Worm (Caenorhabditis elegans): ENCODE data around the gene C03A3.3.

The C03A3.3 gene

DNA sequence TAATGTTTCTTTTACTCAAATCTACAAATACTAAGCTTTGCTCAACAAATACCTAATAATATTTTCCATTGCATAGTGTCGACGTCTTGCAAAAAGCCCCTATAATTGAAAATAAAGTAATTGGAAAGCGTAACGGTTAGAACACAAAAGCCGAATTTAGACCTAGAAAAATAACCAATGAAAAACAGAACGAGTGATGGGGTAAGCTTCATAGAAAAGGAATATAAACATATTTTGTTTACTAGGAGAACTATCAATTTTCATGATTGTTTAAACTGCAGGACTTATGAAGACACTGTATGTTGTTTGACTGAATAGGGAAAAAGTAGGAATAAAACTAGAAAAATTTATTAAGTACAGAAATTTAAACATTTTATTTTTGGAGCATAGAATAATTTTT, 17.4 kb upstream of the C03A3.3 start, which contains the start of gene F38B2.3:
TSS of gene F38B2.3 (minus strand) at position 101 of the 400 bp plus-strand sequence.
- TF ChIP-seq hmg-20 (GFP tag; IDR thresholded peaks at IDR 0.05) = no peak

DNA sequence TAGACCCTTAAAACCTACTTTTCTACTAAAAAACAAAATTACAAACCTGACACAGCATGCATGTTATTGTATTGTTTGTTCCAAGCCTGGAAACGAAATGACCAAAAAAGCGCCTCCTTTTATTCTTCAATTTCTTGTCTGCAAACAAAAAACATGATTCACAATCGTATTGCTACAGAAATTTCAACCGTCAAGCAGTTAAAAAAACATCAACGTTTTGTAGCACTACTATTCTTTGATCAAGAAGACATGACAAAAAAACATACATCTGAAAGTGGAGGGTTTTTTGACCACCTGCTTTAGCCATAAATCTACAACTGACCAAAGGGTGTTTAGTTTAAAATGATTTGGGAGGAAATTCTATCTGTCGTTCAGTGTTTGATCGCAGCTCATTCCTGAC, 12.3 kb upstream of the C03A3.3 start, which contains the start of gene F38B2.6:
TSS of gene F38B2.6 (minus strand) at position 101 of the 400 bp plus-strand sequence.
- TF ChIP-seq egrh-3 (GFP tag; IDR thresholded peaks at IDR 0.05) (no peak), rcor-1 (GFP tag; IDR thresholded peaks at IDR 0.05) (no peak), F55B11.4 (tag; optimal IDR thresholded peaks at IDR 0.05; ENCODE audit: borderline replicate concordance, insufficient read depth) (no peak), lin-26 (GFP tag; IDR thresholded peaks at IDR 0.05) (no peak), ccch-3 (GFP tag; optimal IDR thresholded peaks at IDR 0.05) (no peak), F37B4.10 (GFP tag; IDR thresholded peaks at IDR 0.05) (no peak), F57C9.4 (tag; optimal IDR thresholded peaks at IDR 0.05) (no peak), egl-44 (GFP tag; IDR thresholded peaks at IDR 0.05) (no peak), nfyb-1 (GFP tag; IDR thresholded peaks at IDR 0.05) (no peak), B0261.1 (tag; optimal IDR thresholded peaks at IDR 0.05) (no peak), C06A6.2 (GFP tag; conservative IDR thresholded peaks at IDR 0.05) (no peak), lsy-27 (tag; optimal IDR thresholded peaks at IDR 0.05; ENCODE audit: borderline replicate concordance, insufficient read depth) (no peak), ceh-40 (GFP tag; IDR thresholded peaks at IDR 0.05) (no peak), C17E4.6 (GFP tag; IDR thresholded peaks at IDR 0.05) (no peak), snpc-3.4 (tag; optimal IDR thresholded peaks at IDR 0.05) (no peak), F10E7.11 (tag; optimal IDR thresholded peaks at IDR 0.05) (no peak), ceh-58 (GFP tag; IDR thresholded peaks at IDR 0.05) (no peak), sea-2 (GFP tag; IDR thresholded peaks at IDR 0.05) (no peak)

DNA sequence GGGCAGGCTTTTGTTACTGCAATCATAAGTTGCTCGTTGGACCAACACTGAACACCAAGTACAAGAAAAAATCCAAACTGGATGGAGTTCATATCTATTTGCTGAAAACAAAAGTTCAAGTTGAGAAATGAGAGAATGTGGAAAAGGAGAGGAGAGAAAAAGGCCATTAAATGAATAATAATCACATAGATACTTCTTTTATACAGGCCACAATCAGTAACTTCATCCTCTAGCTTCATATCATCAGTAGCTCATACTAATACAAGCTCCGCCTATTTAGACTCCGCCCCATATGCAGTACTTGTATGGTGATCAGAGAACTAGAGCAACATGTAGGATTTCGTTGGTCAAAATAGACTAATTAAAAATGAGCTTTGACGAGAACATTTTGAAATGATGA, 10.4 kb upstream of the C03A3.3 start, which contains the start of gene F38B2.2:
TSS of gene F38B2.2 (minus strand) at position 101 of the 400 bp plus-strand sequence.
- no peak for TF ChIP-seq pha-4 (tag; optimal IDR thresholded peaks at IDR 0.05)
- no peak for TF ChIP-seq ceh-91 (GFP tag; IDR thresholded peaks at IDR 0.05)
- no peak for TF ChIP-seq ztf-28 (GFP tag; IDR thresholded peaks at IDR 0.05)
- no peak for TF ChIP-seq B0261.1 (tag; optimal IDR thresholded peaks at IDR 0.05)
- TF ChIP-seq F49E8.2 (tag; optimal IDR thresholded peaks at IDR 0.05; ENCODE audit: insufficient read depth) = no peak
- TF ChIP-seq tbx-9 (tag; optimal IDR thresholded peaks at IDR 0.05; ENCODE audit: borderline replicate concordance) = no peak
- no peak for TF ChIP-seq lin-26 (GFP tag; IDR thresholded peaks at IDR 0.05)
- no peak for TF ChIP-seq K11D2.4 (GFP tag; IDR thresholded peaks at IDR 0.05)
- TF ChIP-seq zfh-2 (GFP tag; conservative IDR thresholded peaks at IDR 0.05) = no peak
- no peak for TF ChIP-seq let-607 (tag; optimal IDR thresholded peaks at IDR 0.05)
- no peak for TF ChIP-seq lsl-1 (GFP tag; optimal IDR thresholded peaks at IDR 0.05)
- TF ChIP-seq ztf-3 (GFP tag; optimal IDR thresholded peaks at IDR 0.05) = no peak
- TF ChIP-seq hlh-26 (GFP tag; conservative IDR thresholded peaks at IDR 0.05) = no peak
- no peak for TF ChIP-seq F57A8.1 (GFP tag; optimal IDR thresholded peaks at IDR 0.05)
- TF ChIP-seq lsy-27 (tag; optimal IDR thresholded peaks at IDR 0.05; ENCODE audit: borderline replicate concordance, insufficient read depth) = no peak
- no peak for TF ChIP-seq snpc-4 (GFP tag; optimal IDR thresholded peaks at IDR 0.05)
- no peak for TF ChIP-seq snpc-4 (tag; optimal IDR thresholded peaks at IDR 0.05)
- no peak for TF ChIP-seq let-526 (GFP tag; IDR thresholded peaks at IDR 0.05)

DNA sequence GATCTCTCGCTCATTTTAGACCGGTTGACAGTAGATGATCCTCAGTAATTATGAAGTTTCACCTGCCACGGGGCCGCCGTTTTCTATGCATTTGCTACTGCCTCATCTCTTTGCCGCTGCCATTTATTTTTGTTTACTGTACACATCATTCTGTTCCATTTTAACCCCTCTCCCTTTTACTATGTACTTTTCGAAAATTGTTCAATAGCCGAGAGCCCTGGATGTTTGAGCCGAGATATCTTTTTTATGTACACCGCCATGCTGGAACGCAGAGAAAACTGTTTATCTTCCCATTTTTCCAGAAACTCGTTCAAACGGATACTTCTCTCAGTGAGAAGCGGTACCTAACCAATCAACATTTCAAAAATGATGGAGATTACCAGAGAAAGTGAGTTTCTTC, 2.0 kb upstream of the C03A3.3 start, which contains the start of gene ifa-1:
TSS of gene ifa-1 (plus strand) at position 301 of the 400 bp plus-strand sequence.
- no peak for TF ChIP-seq snpc-1.1 (tag; optimal IDR thresholded peaks at IDR 0.05; ENCODE audit: insufficient read depth)
- TF ChIP-seq bed-1 (GFP tag; IDR thresholded peaks at IDR 0.05) = no peak
- TF ChIP-seq lag-1 (GFP tag; IDR thresholded peaks at IDR 0.05) = no peak
- TF ChIP-seq K11D2.4 (GFP tag; IDR thresholded peaks at IDR 0.05) = no peak
- TF ChIP-seq cebp-2 (GFP tag; IDR thresholded peaks at IDR 0.05) = no peak
- no peak for TF ChIP-seq nfya-2 (GFP tag; IDR thresholded peaks at IDR 0.05)
- TF ChIP-seq mcd-1 (GFP tag; IDR thresholded peaks at IDR 0.05) = no peak
